5 worm cellular contexts compared by ENCODE assay signal in genomic region chrV:19672357-19672756, ce11.
A peak's percentile ranks its signal among the peaks of the same experiment; 100 is the strongest.
TF ChIP-seq lines count a peak whose summit lies in the region.

No protein-coding gene starts in this region.

TF ChIP-seq in whole organism, L1 larva, 84 proteins besides CTCF, POLR2A, EP300 and RAD21:
- TF ChIP-seq unc-98 (GFP tag; IDR thresholded peaks at IDR 0.05; lab: Robert Waterston, UW) (no peak), C04F5.9 (tag; optimal IDR thresholded peaks at IDR 0.05; lab: Kevin White, UChicago) (no peak), nhr-47 (tag; optimal IDR thresholded peaks at IDR 0.05; lab: Kevin White, UChicago) (no peak), skn-1 (tag; optimal IDR thresholded peaks at IDR 0.05; lab: Kevin White, UChicago) (peak; percentile 72), elt-2 (tag; optimal IDR thresholded peaks at IDR 0.05; lab: Kevin White, UChicago) (peak; percentile 65), lin-35 (GFP tag; optimal IDR thresholded peaks at IDR 0.05; lab: Kevin White, UChicago) (peak in 1 of 2 experiments; percentile 9), rnt-1 (tag; optimal IDR thresholded peaks at IDR 0.05; lab: Kevin White, UChicago) (no peak), fkh-10 (GFP tag; optimal IDR thresholded peaks at IDR 0.05; lab: Kevin White, UChicago) (no peak), zag-1 (tag; optimal IDR thresholded peaks at IDR 0.05; lab: Kevin White, UChicago) (no peak), efl-1 (optimal IDR thresholded peaks at IDR 0.05; lab: Kevin White, UChicago) (no peak), efl-1 (GFP tag; optimal IDR thresholded peaks at IDR 0.05 in 1 of 2; lab: Kevin White, UChicago) (peak in 1 of 2 experiments; percentile 31)

TF ChIP-seq in whole organism, L2 larva, 48 proteins besides CTCF, POLR2A, EP300 and RAD21 (continues in another document):
- TF ChIP-seq mdl-1 (tag; optimal IDR thresholded peaks at IDR 0.05; lab: Kevin White, UChicago) (no peak), sma-9 (GFP tag; optimal IDR thresholded peaks at IDR 0.05; lab: Kevin White, UChicago) (no peak), sma-9 (tag; optimal IDR thresholded peaks at IDR 0.05; lab: Kevin White, UChicago) (no peak), gmeb-1 (tag; optimal IDR thresholded peaks at IDR 0.05; lab: Kevin White, UChicago) (no peak), ztf-1 (GFP tag; conservative IDR thresholded peaks at IDR 0.05; lab: Robert Waterston, UW) (no peak), nhr-6 (tag; optimal IDR thresholded peaks at IDR 0.05; lab: Kevin White, UChicago) (no peak), dmd-4 (tag; optimal IDR thresholded peaks at IDR 0.05; lab: Kevin White, UChicago) (no peak), nhr-25 (tag; optimal IDR thresholded peaks at IDR 0.05; lab: Kevin White, UChicago) (no peak), nhr-23 (tag; optimal IDR thresholded peaks at IDR 0.05; lab: Kevin White, UChicago) (no peak), C34F6.9 (tag; optimal IDR thresholded peaks at IDR 0.05; lab: Kevin White, UChicago) (peak; percentile 12), ZK546.5 (tag; optimal IDR thresholded peaks at IDR 0.05; lab: Kevin White, UChicago) (no peak), nhr-11 (tag; optimal IDR thresholded peaks at IDR 0.05; lab: Kevin White, UChicago) (no peak), skn-1 (tag; optimal IDR thresholded peaks at IDR 0.05; lab: Kevin White, UChicago) (peak; percentile 96), nhr-77 (tag; optimal IDR thresholded peaks at IDR 0.05; lab: Kevin White, UChicago) (no peak), nhr-12 (tag; optimal IDR thresholded peaks at IDR 0.05; lab: Kevin White, UChicago) (no peak), nhr-21 (tag; optimal IDR thresholded peaks at IDR 0.05; lab: Kevin White, UChicago) (no peak), crh-2 (tag; optimal IDR thresholded peaks at IDR 0.05; lab: Kevin White, UChicago) (no peak), Y55F3AM.14 (GFP tag; optimal IDR thresholded peaks at IDR 0.05; lab: Kevin White, UChicago) (no peak), lin-11 (tag; optimal IDR thresholded peaks at IDR 0.05; lab: Kevin White, UChicago) (no peak), sma-3 (GFP tag; optimal IDR thresholded peaks at IDR 0.05; lab: Kevin White, UChicago) (no peak), alr-1 (tag; optimal IDR thresholded peaks at IDR 0.05; lab: Kevin White, UChicago) (no peak), peb-1 (tag; optimal IDR thresholded peaks at IDR 0.05; lab: Kevin White, UChicago) (no peak)

TF ChIP-seq in whole organism, L3 larva, 47 proteins besides CTCF, POLR2A, EP300 and RAD21:
- TF ChIP-seq sea-2 (GFP tag; optimal IDR thresholded peaks at IDR 0.05; lab: Kevin White, UChicago) (no peak), pqm-1 (tag; optimal IDR thresholded peaks at IDR 0.05; lab: Kevin White, UChicago) (peak; percentile 55), elt-2 (tag; optimal IDR thresholded peaks at IDR 0.05; lab: Kevin White, UChicago) (peak; percentile 95), skn-1 (tag; optimal IDR thresholded peaks at IDR 0.05; lab: Kevin White, UChicago) (peak; percentile 95), tbx-2 (tag; optimal IDR thresholded peaks at IDR 0.05; lab: Kevin White, UChicago) (no peak)

TF ChIP-seq in whole organism, L4 larva, 104 proteins besides CTCF, POLR2A, EP300 and RAD21:
- TF ChIP-seq Y48G9A.11 (GFP tag; IDR thresholded peaks at IDR 0.05; lab: Robert Waterston, UW): no peak
- 0 out of 2 replicates have a peak, but pooled peaks have one; percentile 7 for TF ChIP-seq php-3 (GFP tag; IDR thresholded peaks at IDR 0.05; lab: Robert Waterston, UW)
- no peak for TF ChIP-seq cey-2 (tag; optimal IDR thresholded peaks at IDR 0.05; lab: Kevin White, UChicago; ENCODE audit: borderline replicate concordance, insufficient read depth)
- no peak for TF ChIP-seq daf-16 (GFP tag; optimal IDR thresholded peaks at IDR 0.05; lab: Kevin White, UChicago)
- peak; percentile 47 for TF ChIP-seq daf-16 (tag; optimal IDR thresholded peaks at IDR 0.05; lab: Kevin White, UChicago)
- TF ChIP-seq mep-1 (tag; optimal IDR thresholded peaks at IDR 0.05; lab: Kevin White, UChicago): peak; percentile 12
- TF ChIP-seq dve-1 (tag; optimal IDR thresholded peaks at IDR 0.05; lab: Kevin White, UChicago; ENCODE audit: insufficient read depth): peak; percentile 43
- TF ChIP-seq hlh-11 (tag; optimal IDR thresholded peaks at IDR 0.05; lab: Kevin White, UChicago): peak; percentile 66
- TF ChIP-seq nhr-102 (tag; optimal IDR thresholded peaks at IDR 0.05; lab: Kevin White, UChicago): peak; percentile 47
- TF ChIP-seq vab-7 (GFP tag; IDR thresholded peaks at IDR 0.05; lab: Robert Waterston, UW): no peak
- TF ChIP-seq snpc-1.2 (GFP tag; IDR thresholded peaks at IDR 0.05; lab: Robert Waterston, UW): no peak
- no peak for TF ChIP-seq ceh-20 (GFP tag; IDR thresholded peaks at IDR 0.05; lab: Robert Waterston, UW)
- TF ChIP-seq nhr-28 (tag; optimal IDR thresholded peaks at IDR 0.05; lab: Kevin White, UChicago): no peak
- no peak for TF ChIP-seq R02D3.7 (tag; optimal IDR thresholded peaks at IDR 0.05; lab: Kevin White, UChicago)
- TF ChIP-seq mes-2 (tag; optimal IDR thresholded peaks at IDR 0.05; lab: Kevin White, UChicago; ENCODE audit: poor library complexity, severe bottlenecking): no peak
- TF ChIP-seq ama-1 (optimal IDR thresholded peaks at IDR 0.05; lab: Kevin White, UChicago): no peak
- peak; percentile 91 for TF ChIP-seq pqm-1 (tag; optimal IDR thresholded peaks at IDR 0.05; lab: Kevin White, UChicago)
- peak; percentile 64; the same call in 1 of the 2 replicates for TF ChIP-seq dmd-6 (GFP tag; IDR thresholded peaks at IDR 0.05; lab: Robert Waterston, UW)

TF ChIP-seq in whole organism, young adult, 124 proteins besides CTCF, POLR2A, EP300 and RAD21:
- no peak for TF ChIP-seq cebp-1 (GFP tag; IDR thresholded peaks at IDR 0.05; lab: Robert Waterston, UW)
- peak; percentile 83 for TF ChIP-seq cebp-1 (tag; optimal IDR thresholded peaks at IDR 0.05; lab: Kevin White, UChicago)
- TF ChIP-seq hlh-26 (GFP tag; conservative IDR thresholded peaks at IDR 0.05; lab: Robert Waterston, UW): no peak
- no peak for TF ChIP-seq unc-130 (GFP tag; optimal IDR thresholded peaks at IDR 0.05; lab: Kevin White, UChicago)
- TF ChIP-seq nfyb-1 (GFP tag; IDR thresholded peaks at IDR 0.05; lab: Robert Waterston, UW): no peak
- peak; percentile 86 for TF ChIP-seq nhr-80 (tag; optimal IDR thresholded peaks at IDR 0.05; lab: Kevin White, UChicago)
- no peak for TF ChIP-seq pbrm-1 (GFP tag; IDR thresholded peaks at IDR 0.05; lab: Robert Waterston, UW)
